Worm (Caenorhabditis elegans) whole organism, mixed stage, embryonic: Measurements from ENCODE around the gene srh-5.

Experiments used
- elt-1 ChIP-seq: sonication (generic microtip); optimal IDR thresholded peaks from 2 replicates; lab custom pipeline; 2017; ENCODE audit warnings: missing genetic modification characterization, mild to moderate bottlenecking, missing compliant biosample characterization, antibody characterized with exemption, moderate library complexity, borderline replicate concordance; ENCODE audit not compliant: insufficient read depth
- mep-1 ChIP-seq: fragments of 150-350 bp; optimal IDR thresholded peaks from 2 replicates; lab custom pipeline; 2017; ENCODE audit warnings: missing biosample characterization, missing genetic modification reagents, missing genetic modification characterization, inconsistent platforms
- zip-8 ChIP-seq: fragments of 150-350 bp; optimal IDR thresholded peaks from 2 replicates; lab custom pipeline; 2014; ENCODE audit warnings: missing biosample characterization, missing genetic modification characterization

- TF ChIP-seq mep-1 (no peak), zip-8 (no peak), elt-1 (no peak)
Measured at ce11 chrV:1685328-1685727, at the start of gene srh-5.
